Worm (Caenorhabditis elegans) whole organism, midembryonic: ENCODE results near the gene Y22D7AL.9.
A peak's percentile ranks its signal among the peaks of the same experiment; 100 is the strongest.

ENCODE experiments used
- T22C8.4 ChIP-seq: fragments of 200-800 bp; sonication (Bioruptor generic); IDR thresholded peaks from 2 replicates; pipeline ENCODE4 v1.3.6; 2022; ENCODE audit warnings: missing genetic modification characterization, missing compliant biosample characterization
- med-1 ChIP-seq: sonication (generic microtip); optimal IDR thresholded peaks from 2 replicates; lab custom pipeline; 2017; ENCODE audit warnings: missing genetic modification characterization, mild to moderate bottlenecking, missing compliant biosample characterization, antibody characterized with exemption, missing genetic modification reagents; ENCODE audit not compliant: insufficient read depth

Y22D7AL.9 gene

ce11 chrIII:1558441-1559159, 55.2 kb downstream of the Y22D7AL.9 start, which contains the start of the genes eelo-1 and Y67D2.2:
TSS of gene eelo-1 (minus strand) at chrIII:1558529.
TSS of gene Y67D2.2 (plus strand) at chrIII:1558800.
- peak; percentile 8; the same call in 1 of the 2 replicates for TF ChIP-seq T22C8.4 (GFP tag; lab: Robert Waterston, UW)
- TF ChIP-seq med-1 (GFP tag; lab: Kevin White, UChicago): no peak
